Worm (Caenorhabditis elegans) whole organism, L4/young adult: ENCODE results near the gene R11G11.16.

Experiments used
- dao-5 ChIP-seq: sonication (generic microtip); optimal IDR thresholded peaks from 2 replicates; lab custom pipeline; 2016; ENCODE audit warnings: missing genotype, missing genetic modification characterization, moderate library complexity, missing compliant biosample characterization
- him-1 ChIP-seq: sonication (generic microtip); optimal IDR thresholded peaks from 2 replicates; lab custom pipeline; 2016; ENCODE audit warnings: missing genotype, missing genetic modification reagents, missing genetic modification characterization, missing compliant biosample characterization

- TF ChIP-seq him-1 (tag; lab: Kevin White, UChicago): no peak
- no peak for TF ChIP-seq dao-5 (tag; lab: Kevin White, UChicago)
These were observed 23.7 kb downstream of the R11G11.16 start, which contains the start of gene str-256 for ce11 chrV:501230-501629.
